Worm (Caenorhabditis elegans): Measurements from ENCODE around the gene Y39A3A.2.

ce11 chrIII:2054084-2054483 is 3.4 kb downstream of the Y39A3A.2 start, which contains the start of gene M01E10.3:
- TF ChIP-seq aptf-2 (GFP tag; conservative IDR thresholded peaks at IDR 0.05): no peak
- no peak for TF ChIP-seq dpl-1 (GFP tag; optimal IDR thresholded peaks at IDR 0.05)
- no peak for TF ChIP-seq F37B4.10 (GFP tag; IDR thresholded peaks at IDR 0.05)
- TF ChIP-seq mel-28 (tag; optimal IDR thresholded peaks at IDR 0.05; ENCODE audit: borderline replicate concordance): no peak
- no peak for TF ChIP-seq snpc-4 (GFP tag; optimal IDR thresholded peaks at IDR 0.05)
- no peak for TF ChIP-seq snpc-4 (tag; optimal IDR thresholded peaks at IDR 0.05)
- no peak for TF ChIP-seq snpc-1.1 (tag; optimal IDR thresholded peaks at IDR 0.05; ENCODE audit: insufficient read depth)
- no peak for TF ChIP-seq T26A5.8 (tag; optimal IDR thresholded peaks at IDR 0.05)

Data from whole organism, young adult.